Fruit fly (Drosophila melanogaster) whole organism, embryonic: Measurements from ENCODE around the gene CG3662.
A peak's percentile ranks its signal among the peaks of the same experiment; 100 is the strongest.

Experiments
- BtbVII ChIP-seq: fragments of 200-800 bp; sonication (Bioruptor generic); optimal IDR thresholded peaks from 3 replicates; lab custom pipeline; 2017; ENCODE audit warnings: missing biosample characterization, mild to moderate bottlenecking, missing genetic modification characterization
- CG10543 ChIP-seq: fragments of 200-800 bp; sonication (Bioruptor generic); optimal IDR thresholded peaks from 3 replicates; lab custom pipeline; 2017; ENCODE audit warnings: missing biosample characterization, mild to moderate bottlenecking, missing genetic modification characterization, moderate library complexity
- CG12744 ChIP-seq: fragments of 200-800 bp; sonication (Bioruptor generic); optimal IDR thresholded peaks from 2 replicates; lab custom pipeline; 2016; ENCODE audit warnings: missing biosample characterization, missing genetic modification characterization
- CG13287 ChIP-seq: fragments of 200-800 bp; sonication (Bioruptor generic); IDR thresholded peaks from 2 replicates; pipeline ENCODE4 v1.3.6; 2022; ENCODE audit warnings: missing biosample characterization, missing genetic modification characterization; ENCODE audit not compliant: partially characterized antibody
- CG15073 ChIP-seq: fragments of 200-800 bp; sonication (Bioruptor generic); optimal IDR thresholded peaks from 2 replicates; lab custom pipeline; 2016; ENCODE audit warnings: missing biosample characterization, missing genetic modification characterization
- CG17186 ChIP-seq: fragments of 200-800 bp; sonication (Bioruptor generic); optimal IDR thresholded peaks from 3 replicates; lab custom pipeline; 2017; ENCODE audit warnings: missing biosample characterization, missing genetic modification reagents, missing genetic modification characterization
- CG17361 ChIP-seq: fragments of 200-800 bp; sonication (Bioruptor generic); IDR thresholded peaks from 3 replicates; pipeline ENCODE4 v1.3.6; 2022; ENCODE audit warnings: missing biosample characterization, missing genetic modification characterization
- CG1792 ChIP-seq: fragments of 200-800 bp; sonication (Bioruptor generic); optimal IDR thresholded peaks from 2 replicates; lab custom pipeline; 2016; ENCODE audit warnings: missing biosample characterization, missing genetic modification characterization
- CG2116 ChIP-seq: fragments of 200-800 bp; sonication (Bioruptor generic); optimal IDR thresholded peaks from 3 replicates; lab custom pipeline; 2018; ENCODE audit warnings: missing biosample characterization, mild to moderate bottlenecking, missing genetic modification characterization
- CG3163 ChIP-seq: fragments of 200-800 bp; sonication (Bioruptor generic); optimal IDR thresholded peaks from 3 replicates; lab custom pipeline; 2016; ENCODE audit warnings: missing biosample characterization, missing genetic modification characterization
- CG3281 ChIP-seq: fragments of 200-800 bp; sonication (Bioruptor generic); optimal IDR thresholded peaks from 3 replicates; lab custom pipeline; 2017; ENCODE audit warnings: missing biosample characterization, mild to moderate bottlenecking, missing genetic modification characterization
- CG5245 ChIP-seq: fragments of 200-800 bp; sonication (Bioruptor generic); optimal IDR thresholded peaks from 3 replicates; lab custom pipeline; 2016; ENCODE audit warnings: missing biosample characterization, missing genetic modification characterization
- CG5953 ChIP-seq: fragments of 200-800 bp; sonication (Bioruptor generic); IDR thresholded peaks from 2 replicates; pipeline ENCODE4 v1.3.6; 2022; ENCODE audit warnings: missing biosample characterization, missing genetic modification characterization
- CG9876 ChIP-seq: fragments of 200-800 bp; sonication (Bioruptor generic); optimal IDR thresholded peaks from 2 replicates; lab custom pipeline; 2016; ENCODE audit warnings: missing biosample characterization, missing genetic modification characterization
- CkIIα-i1 ChIP-seq: fragments of 200-800 bp; sonication (Bioruptor generic); IDR thresholded peaks from 2 replicates; pipeline ENCODE4 v1.3.6; 2022; ENCODE audit warnings: missing biosample characterization, missing genetic modification characterization
- CoRest ChIP-seq: fragments of 200-800 bp; sonication (Bioruptor generic); optimal IDR thresholded peaks from 3 replicates; lab custom pipeline; 2018; ENCODE audit warnings: missing biosample characterization, mild to moderate bottlenecking, missing genetic modification characterization, moderate library complexity
- CrebB ChIP-seq: fragments of 200-800 bp; sonication (Bioruptor generic); optimal IDR thresholded peaks from 3 replicates; lab custom pipeline; 2018; ENCODE audit warnings: missing biosample characterization, mild to moderate bottlenecking, missing genetic modification characterization
- Dip2 ChIP-seq: fragments of 200-800 bp; sonication (Bioruptor generic); IDR thresholded peaks from 2 replicates; pipeline ENCODE4 v1.3.6; 2022; ENCODE audit warnings: missing biosample characterization, missing genetic modification characterization
- Doc3 ChIP-seq: fragments of 200-800 bp; sonication (Bioruptor generic); IDR thresholded peaks from 3 replicates; pipeline ENCODE4 v1.3.6; 2022; ENCODE audit warnings: missing biosample characterization, missing genetic modification characterization; ENCODE audit not compliant: partially characterized antibody
- GATAe ChIP-seq: fragments of 200-800 bp; sonication (Bioruptor generic); conservative IDR thresholded peaks from 2 replicates; pipeline ENCODE4 v1.3.6; 2022; ENCODE audit warnings: missing biosample characterization, missing genetic modification characterization
- Gsc ChIP-seq: fragments of 200-800 bp; sonication (Bioruptor generic); IDR thresholded peaks from 2 replicates; pipeline ENCODE4 v1.3.6; 2022; ENCODE audit warnings: missing biosample characterization, missing genetic modification characterization
- H15 ChIP-seq: fragments of 200-800 bp; sonication (Bioruptor generic); IDR thresholded peaks from 3 replicates; pipeline ENCODE4 v1.3.6; 2022; ENCODE audit warnings: missing biosample characterization, missing genetic modification characterization
- Hr3 ChIP-seq: fragments of 200-800 bp; sonication (Bioruptor generic); optimal IDR thresholded peaks from 3 replicates; lab custom pipeline; 2016; ENCODE audit warnings: missing biosample characterization, missing genetic modification characterization
- Lhr ChIP-seq: fragments of 200-800 bp; sonication (Bioruptor generic); optimal IDR thresholded peaks from 3 replicates; lab custom pipeline; 2017; ENCODE audit warnings: mild to moderate bottlenecking, missing biosample characterization, missing genetic modification reagents, missing genetic modification characterization
- Myb ChIP-seq: fragments of 200-800 bp; sonication (Bioruptor generic); optimal IDR thresholded peaks from 2 replicates; lab custom pipeline; 2016; ENCODE audit warnings: missing biosample characterization, missing genetic modification characterization
- NK7.1 ChIP-seq: fragments of 200-800 bp; sonication (Bioruptor generic); optimal IDR thresholded peaks from 3 replicates; lab custom pipeline; 2016; ENCODE audit warnings: missing biosample characterization, missing genetic modification characterization
- Rx ChIP-seq: fragments of 200-800 bp; sonication (Bioruptor generic); IDR thresholded peaks from 2 replicates; pipeline ENCODE4 v1.3.6; 2022; ENCODE audit warnings: missing biosample characterization, missing genetic modification characterization
- Spps ChIP-seq: fragments of 200-800 bp; sonication (Bioruptor generic); optimal IDR thresholded peaks from 2 replicates; lab custom pipeline; 2018; ENCODE audit warnings: missing biosample characterization, mild to moderate bottlenecking, missing genetic modification characterization
- ara ChIP-seq: fragments of 200-800 bp; sonication (Bioruptor generic); IDR thresholded peaks from 2 replicates; pipeline ENCODE4 v1.3.6; 2022; ENCODE audit warnings: missing biosample characterization, missing genetic modification characterization
- caup ChIP-seq: fragments of 200-800 bp; sonication (Bioruptor generic); optimal IDR thresholded peaks from 3 replicates; lab custom pipeline; 2017; ENCODE audit warnings: missing biosample characterization, mild to moderate bottlenecking, missing genetic modification characterization, moderate library complexity; ENCODE audit not compliant: severe bottlenecking
- croc ChIP-seq: fragments of 200-800 bp; sonication (Bioruptor generic); conservative IDR thresholded peaks from 3 replicates; pipeline ENCODE4 v1.3.6; 2022; ENCODE audit warnings: missing biosample characterization, missing genetic modification characterization
- ftz-f1 ChIP-seq: fragments of 200-800 bp; sonication (Bioruptor generic); optimal IDR thresholded peaks from 2 replicates; lab custom pipeline; 2016; ENCODE audit warnings: missing biosample characterization, missing genetic modification characterization
- gcm2 ChIP-seq: fragments of 200-800 bp; sonication (Bioruptor generic); optimal IDR thresholded peaks from 2 replicates; lab custom pipeline; 2016; ENCODE audit warnings: missing biosample characterization, missing genetic modification characterization
- gsb-n ChIP-seq: fragments of 200-800 bp; sonication (Bioruptor generic); optimal IDR thresholded peaks from 3 replicates; lab custom pipeline; 2018; ENCODE audit warnings: missing biosample characterization, mild to moderate bottlenecking, missing genetic modification characterization
- gt ChIP-seq: fragments of 200-800 bp; sonication (Bioruptor generic); IDR thresholded peaks from 2 replicates; pipeline ENCODE4 v1.3.6; 2022; ENCODE audit warnings: missing biosample characterization, missing genetic modification characterization
- jigr1 ChIP-seq: fragments of 200-800 bp; sonication (Bioruptor generic); IDR thresholded peaks from 3 replicates; pipeline ENCODE4 v1.3.6; 2022; ENCODE audit warnings: missing biosample characterization, missing genetic modification characterization
- lbe ChIP-seq: fragments of 200-800 bp; sonication (Bioruptor generic); optimal IDR thresholded peaks from 2 replicates; lab custom pipeline; 2016; ENCODE audit warnings: missing biosample characterization, mild to moderate bottlenecking, missing genetic modification characterization
- lov ChIP-seq, 2 experiments: fragments of 200-800 bp in 1 of 2; fragments of >200 bp in 1 of 2; sonication (Bioruptor generic) in 1 of 2; IDR thresholded peaks in 1 of 2; optimal IDR thresholded peaks in 1 of 2; 2 replicates in 1 of 2; 3 replicates in 1 of 2; pipeline versions ENCODE4 v1.3.6 to Lab custom; 2017 to 2022; ENCODE audit warnings: missing biosample characterization in 1 of 2, missing genetic modification characterization in 1 of 2
- nom ChIP-seq: fragments of 200-800 bp; sonication (Bioruptor generic); optimal IDR thresholded peaks from 2 replicates; lab custom pipeline; 2017; ENCODE audit warnings: missing biosample characterization, missing genetic modification characterization, mild to moderate bottlenecking, moderate library complexity, missing genetic modification reagents
- psq ChIP-seq: fragments of 200-800 bp; sonication (Bioruptor generic); optimal IDR thresholded peaks from 2 replicates; lab custom pipeline; 2017; ENCODE audit warnings: missing biosample characterization, missing genetic modification characterization
- salm ChIP-seq: fragments of 200-800 bp; sonication (Bioruptor generic); optimal IDR thresholded peaks from 2 replicates; lab custom pipeline; 2018; ENCODE audit warnings: missing biosample characterization, mild to moderate bottlenecking, missing genetic modification characterization
- sc ChIP-seq, 3 experiments: fragments of >200 bp in 2 of 3; fragments of 200-800 bp in 1 of 3; sonication (Bioruptor generic) in 1 of 3; optimal IDR thresholded peaks; 2 replicates in 2 of 3; 3 replicates in 1 of 3; lab custom pipeline; 2017; ENCODE audit warnings: mild to moderate bottlenecking in 1 of 3, missing biosample characterization in 1 of 3, missing genetic modification characterization in 1 of 3, missing genetic modification reagents in 1 of 3
- sd ChIP-seq: fragments of 200-800 bp; sonication (Bioruptor generic); optimal IDR thresholded peaks from 3 replicates; lab custom pipeline; 2018; ENCODE audit warnings: missing biosample characterization, mild to moderate bottlenecking, missing genetic modification characterization, moderate library complexity
- slbo ChIP-seq: fragments of 200-800 bp; sonication (Bioruptor generic); IDR thresholded peaks from 2 replicates; pipeline ENCODE4 v1.3.6; 2022; ENCODE audit warnings: missing biosample characterization, missing genetic modification characterization
- sna ChIP-seq: fragments of 200-800 bp; sonication (Bioruptor generic); IDR thresholded peaks from 2 replicates; pipeline ENCODE4 v1.3.6; 2022; ENCODE audit warnings: missing biosample characterization, missing genetic modification characterization; ENCODE audit not compliant: partially characterized antibody
- wor ChIP-seq: fragments of 200-800 bp; sonication (Bioruptor generic); IDR thresholded peaks from 2 replicates; pipeline ENCODE4 v1.3.6; 2022; ENCODE audit warnings: missing biosample characterization, missing genetic modification characterization

The CG3662 gene

DNA sequence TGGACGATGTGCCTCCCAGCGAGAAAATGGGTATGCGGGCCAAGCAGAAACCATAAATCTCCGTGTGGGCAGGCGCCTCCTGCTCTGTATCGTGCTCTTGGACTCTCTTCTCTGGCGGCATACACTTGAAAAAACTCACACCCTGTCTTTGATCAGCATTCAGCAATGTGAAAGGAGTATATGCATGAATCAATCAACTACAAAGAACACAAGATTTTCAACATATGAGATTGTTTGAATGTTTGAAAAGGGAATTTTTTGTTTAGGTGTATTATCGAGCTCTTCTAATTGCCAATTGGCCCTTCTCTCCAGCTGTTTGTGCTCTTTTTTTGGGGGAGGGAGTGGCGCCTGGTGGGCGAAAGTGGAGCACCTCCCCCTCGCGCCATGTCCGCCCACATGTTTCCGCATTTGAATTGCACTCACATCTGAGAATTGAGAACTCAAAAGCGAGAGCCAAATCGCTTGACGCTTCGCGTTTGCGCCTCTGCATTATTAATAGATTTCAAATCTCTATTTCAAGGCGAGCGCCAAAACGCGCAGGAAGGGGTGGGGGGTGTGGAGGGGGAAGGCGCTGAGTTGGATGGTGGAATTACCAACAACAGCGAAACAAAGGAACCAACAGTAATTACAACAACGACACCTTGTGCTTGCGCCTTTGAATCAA lies 24.4 kb downstream of the CG3662 start (continued):
- TF ChIP-seq sna (GFP tag; lab: Robert Waterston, UW) (no peak), gsb-n (tag; lab: Kevin White, UChicago) (peak; percentile 64)

DNA sequence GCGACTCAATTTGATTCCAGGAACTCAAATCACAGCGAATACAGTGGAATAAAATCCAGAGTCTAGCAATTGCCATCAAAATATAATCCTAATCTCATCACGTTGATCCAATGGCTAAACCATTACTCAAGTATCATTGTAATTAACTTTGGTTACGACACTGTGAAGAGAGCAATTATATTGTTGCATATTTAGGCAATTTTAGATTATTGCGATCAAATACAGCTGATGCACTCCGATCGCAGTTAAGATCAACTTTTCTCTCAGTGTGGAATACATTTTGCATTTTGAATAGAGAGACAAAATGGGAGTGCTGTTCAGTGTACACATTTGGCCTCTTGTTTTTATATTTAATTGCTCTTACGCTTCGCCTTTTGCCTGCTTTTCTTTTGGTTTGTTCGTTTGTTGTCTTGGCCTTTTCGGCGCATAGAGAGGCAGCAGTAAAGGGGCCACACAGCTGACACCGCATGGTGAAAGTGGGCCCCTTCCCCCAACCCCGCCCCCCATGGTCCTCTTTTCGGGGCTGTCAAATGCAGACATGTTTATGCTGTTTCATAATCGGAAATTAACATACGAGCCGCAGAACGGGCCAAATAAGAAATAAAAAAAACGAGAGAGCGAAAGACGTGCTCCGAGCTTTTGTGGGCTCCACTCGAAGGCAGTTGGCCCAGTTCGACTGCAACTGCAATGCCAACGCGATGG lies 25.2 kb downstream of the CG3662 start:
- TF ChIP-seq Gsc (no peak), CG5953 (GFP tag; lab: Robert Waterston, UW) (no peak), CoRest (peak; percentile 68), Doc3 (GFP tag; lab: Robert Waterston, UW) (no peak), CG17361 (GFP tag; lab: Robert Waterston, UW) (peak; percentile 77; the same call in 2 of the 3 replicates), CG13287 (GFP tag; lab: Robert Waterston, UW) (no peak), CG15073 (GFP tag; lab: Kevin White, UChicago) (no peak), ftz-f1 (GFP tag; lab: Kevin White, UChicago) (no peak), jigr1 (GFP tag; lab: Robert Waterston, UW) (no peak), sc (optimal IDR thresholded peaks at IDR 0.05; lab: Kevin White, UChicago) (no peak), sc (GFP tag; optimal IDR thresholded peaks at IDR 0.05; lab: Kevin White, UChicago) (peak; percentile 36), CkIIα-i1 (GFP tag; lab: Robert Waterston, UW) (no peak), CG17186 (GFP tag; lab: Kevin White, UChicago) (peak; percentile 25), nom (GFP tag; lab: Kevin White, UChicago) (no peak), sd (no peak), CG3163 (GFP tag; lab: Kevin White, UChicago) (peak; percentile 25), Myb (GFP tag; lab: Kevin White, UChicago) (peak; percentile 22), croc (GFP tag; lab: Robert Waterston, UW) (peak; percentile 38; the same call in 2 of the 3 replicates), H15 (0 out of 3 replicates have a peak, but pooled peaks have one; percentile 51), Dip2 (GFP tag; lab: Robert Waterston, UW) (no peak), wor (GFP tag; lab: Robert Waterston, UW) (peak; percentile 68), BtbVII (GFP tag; lab: Kevin White, UChicago) (peak; percentile 37), psq (GFP tag; lab: Kevin White, UChicago) (no peak), gt (GFP tag; lab: Robert Waterston, UW) (no peak), Rx (GFP tag; lab: Robert Waterston, UW) (0 out of 2 replicates have a peak, but pooled peaks have one; percentile 24), CG2116 (peak; percentile 23), lbe (no peak), CG3281 (GFP tag; lab: Kevin White, UChicago) (peak; percentile 55), CG5245 (GFP tag; lab: Kevin White, UChicago) (peak; percentile 2), gcm2 (GFP tag; lab: Kevin White, UChicago) (peak; percentile 0), salm (peak; percentile 25), ara (GFP tag; lab: Robert Waterston, UW) (no peak), GATAe (GFP tag; lab: Robert Waterston, UW) (no peak), Hr3 (GFP tag; lab: Kevin White, UChicago) (peak; percentile 49), NK7.1 (GFP tag; lab: Kevin White, UChicago) (no peak), Spps (tag; lab: Kevin White, UChicago) (no peak), CG9876 (GFP tag; lab: Kevin White, UChicago) (no peak), slbo (GFP tag; lab: Robert Waterston, UW) (no peak; the same call in 1 of the 2 replicates), CG1792 (GFP tag; lab: Kevin White, UChicago) (peak; percentile 30), lov (optimal IDR thresholded peaks at IDR 0.05; lab: Kevin White, UChicago) (no peak), lov (GFP tag; IDR thresholded peaks at IDR 0.05; lab: Robert Waterston, UW) (no peak), CG10543 (no peak), CG12744 (GFP tag; lab: Kevin White, UChicago) (no peak), caup (GFP tag; lab: Kevin White, UChicago) (no peak), CrebB (tag; lab: Kevin White, UChicago) (no peak), Lhr (GFP tag; lab: Kevin White, UChicago) (no peak)
